Worm (Caenorhabditis elegans) whole organism, L1 larva: ENCODE data around the gene lin-3.

Experiments
- C16A3.4 ChIP-seq: fragments of 150-350 bp; optimal IDR thresholded peaks from 2 replicates; lab custom pipeline; 2014; ENCODE audit warnings: missing biosample characterization, missing genetic modification characterization
- C34B4.2 ChIP-seq: sonication (generic microtip); optimal IDR thresholded peaks from 2 replicates; lab custom pipeline; 2017; ENCODE audit warnings: mild to moderate bottlenecking, missing genetic modification characterization, missing compliant biosample characterization
- alr-1 ChIP-seq: fragments of 200-800 bp; sonication (Bioruptor generic); optimal IDR thresholded peaks from 2 replicates; lab custom pipeline; 2018; ENCODE audit warnings: borderline replicate concordance, mild to moderate bottlenecking, missing genetic modification characterization, missing compliant biosample characterization
- aly-2 ChIP-seq: fragments of 150-350 bp; optimal IDR thresholded peaks from 2 replicates; lab custom pipeline; 2014; ENCODE audit warnings: missing biosample characterization, missing genetic modification characterization
- blmp-1 ChIP-seq: fragments of 150-350 bp; optimal IDR thresholded peaks from 2 replicates; lab custom pipeline; 2014; ENCODE audit warnings: missing biosample characterization, missing genetic modification characterization
- ceh-63 ChIP-seq: fragments of 200-800 bp; sonication (Bioruptor generic); optimal IDR thresholded peaks from 2 replicates; lab custom pipeline; 2018; ENCODE audit warnings: mild to moderate bottlenecking, missing genetic modification characterization, missing compliant biosample characterization
- ceh-82 ChIP-seq, 3 experiments: fragments of 150-350 bp in 1 of 3; sonication (generic microtip) in 2 of 3; optimal IDR thresholded peaks; 2 replicates each; lab custom pipeline; 2014 to 2017; ENCODE audit warnings: missing biosample characterization in 3 of 3, missing genetic modification characterization in 3 of 3
- ceh-90 ChIP-seq: sonication (generic microtip); optimal IDR thresholded peaks from 2 replicates; lab custom pipeline; 2016; ENCODE audit warnings: missing genetic modification characterization, missing compliant biosample characterization
- dsc-1 ChIP-seq: sonication (generic microtip); optimal IDR thresholded peaks from 2 replicates; lab custom pipeline; 2016; ENCODE audit warnings: mild to moderate bottlenecking, missing genetic modification characterization, missing compliant biosample characterization
- efl-1 ChIP-seq, 4 experiments: fragments of 150-350 bp; optimal IDR thresholded peaks in 3 of 4; peaks in 1 of 4; 1 replicate in 1 of 4; 2 replicates in 3 of 4; lab custom pipeline; 2014; ENCODE audit warnings: missing biosample characterization in 2 of 4, missing genetic modification characterization in 2 of 4, missing genetic modification reagents in 2 of 4
- efl-3 ChIP-seq: fragments of 200-800 bp; sonication (Bioruptor generic); optimal IDR thresholded peaks from 2 replicates; lab custom pipeline; 2018; ENCODE audit warnings: mild to moderate bottlenecking, missing genetic modification characterization, missing compliant biosample characterization
- egl-27 ChIP-seq, 2 experiments: fragments of 150-350 bp in 1 of 2; sonication (generic microtip); optimal IDR thresholded peaks; 3 replicates each; lab custom pipeline; 2017 to 2018; ENCODE audit warnings: missing biosample characterization in 2 of 2, missing genetic modification characterization in 2 of 2, missing genetic modification reagents in 2 of 2
- elt-2 ChIP-seq: sonication (generic microtip); optimal IDR thresholded peaks from 2 replicates; lab custom pipeline; 2016; ENCODE audit warnings: missing genetic modification characterization, mild to moderate bottlenecking, inconsistent platforms, missing compliant biosample characterization, missing genetic modification reagents
- fkh-4 ChIP-seq: sonication (generic microtip); optimal IDR thresholded peaks from 2 replicates; lab custom pipeline; 2016; ENCODE audit warnings: missing compliant biosample characterization, missing genetic modification characterization, borderline replicate concordance
- fkh-8 ChIP-seq: sonication (generic microtip); optimal IDR thresholded peaks from 2 replicates; lab custom pipeline; 2016; ENCODE audit warnings: mild to moderate bottlenecking, missing genetic modification characterization, missing compliant biosample characterization
- grh-1 ChIP-seq: fragments of 200-800 bp; sonication (Bioruptor generic); IDR thresholded peaks from 2 replicates; pipeline ENCODE4 v1.3.6; 2022; ENCODE audit warnings: missing genetic modification reagents, missing genetic modification characterization, missing compliant biosample characterization
- hlh-4 ChIP-seq: sonication (generic microtip); optimal IDR thresholded peaks from 2 replicates; lab custom pipeline; 2016; ENCODE audit warnings: mild to moderate bottlenecking, missing genetic modification characterization, missing compliant biosample characterization
- hpl-2 ChIP-seq: fragments of 150-350 bp; optimal IDR thresholded peaks from 2 replicates; lab custom pipeline; 2014; ENCODE audit warnings: missing biosample characterization, missing genetic modification reagents, missing genetic modification characterization
- irx-1 ChIP-seq: sonication (generic microtip); optimal IDR thresholded peaks from 2 replicates; lab custom pipeline; 2016; ENCODE audit warnings: missing genetic modification characterization, missing compliant biosample characterization
- jun-1 ChIP-seq: fragments of 150-350 bp; optimal IDR thresholded peaks from 2 replicates; lab custom pipeline; 2014; ENCODE audit warnings: missing biosample characterization, missing genetic modification reagents, missing genetic modification characterization
- lin-13 ChIP-seq: fragments of 150-350 bp; optimal IDR thresholded peaks from 2 replicates; lab custom pipeline; 2014; ENCODE audit warnings: missing biosample characterization, missing genetic modification reagents, missing genetic modification characterization
- lin-14 ChIP-seq: fragments of 200-800 bp; sonication (Bioruptor generic); optimal IDR thresholded peaks from 2 replicates; lab custom pipeline; 2018; ENCODE audit warnings: mild to moderate bottlenecking, missing genetic modification characterization, moderate library complexity, missing compliant biosample characterization
- lin-15B ChIP-seq: fragments of 150-350 bp; sonication (generic microtip); optimal IDR thresholded peaks from 3 replicates; lab custom pipeline; 2014; ENCODE audit warnings: missing biosample characterization, missing genetic modification characterization
- lin-39 ChIP-seq: fragments of 150-350 bp; optimal IDR thresholded peaks from 2 replicates; lab custom pipeline; 2014; ENCODE audit warnings: missing biosample characterization, missing genetic modification reagents, missing genetic modification characterization
- lsy-2 ChIP-seq, 2 experiments: fragments of 150-350 bp; optimal IDR thresholded peaks; 2 replicates each; lab custom pipeline; 2014; ENCODE audit warnings: missing biosample characterization in 2 of 2, missing genetic modification characterization in 2 of 2
- mab-9 ChIP-seq: fragments of 200-800 bp; sonication (Bioruptor generic); IDR thresholded peaks from 2 replicates; pipeline ENCODE4 v1.3.6; 2022; ENCODE audit warnings: missing genetic modification reagents, missing genetic modification characterization, missing compliant biosample characterization
- mdl-1 ChIP-seq, 2 experiments: fragments of 150-350 bp; optimal IDR thresholded peaks; 2 replicates each; lab custom pipeline; 2014 to 2017; ENCODE audit warnings: missing biosample characterization in 2 of 2, missing genetic modification characterization in 2 of 2, inconsistent platforms in 1 of 2
- mep-1 ChIP-seq: fragments of 150-350 bp; optimal IDR thresholded peaks from 2 replicates; lab custom pipeline; 2014; ENCODE audit warnings: missing biosample characterization, missing genetic modification characterization
- nhr-12 ChIP-seq: sonication (generic microtip); optimal IDR thresholded peaks from 2 replicates; lab custom pipeline; 2017; ENCODE audit warnings: missing biosample characterization, missing genetic modification characterization
- nhr-19 ChIP-seq: fragments of 200-800 bp; sonication (Bioruptor generic); conservative IDR thresholded peaks from 2 replicates; pipeline ENCODE4 v1.3.6; 2022; ENCODE audit warnings: missing genetic modification characterization, missing compliant biosample characterization
- nhr-20 ChIP-seq: sonication (generic microtip); optimal IDR thresholded peaks from 2 replicates; lab custom pipeline; 2016; ENCODE audit warnings: mild to moderate bottlenecking, missing genetic modification characterization, missing compliant biosample characterization
- nhr-237 ChIP-seq: fragments of 150-350 bp; optimal IDR thresholded peaks from 2 replicates; lab custom pipeline; 2014; ENCODE audit warnings: missing biosample characterization, missing genetic modification characterization
- nhr-28 ChIP-seq: fragments of 150-350 bp; optimal IDR thresholded peaks from 2 replicates; lab custom pipeline; 2014; ENCODE audit warnings: missing biosample characterization, missing genetic modification characterization
- nhr-84 ChIP-seq: sonication (generic microtip); optimal IDR thresholded peaks from 2 replicates; lab custom pipeline; 2017; ENCODE audit warnings: missing biosample characterization, missing genetic modification characterization
- nhr-85 ChIP-seq: sonication (generic microtip); peaks from one replicate; lab custom pipeline; 2016; ENCODE audit warnings: missing genetic modification characterization, inconsistent platforms, missing compliant biosample characterization
- rnt-1 ChIP-seq: sonication (generic microtip); optimal IDR thresholded peaks from 2 replicates; lab custom pipeline; 2016; ENCODE audit warnings: mild to moderate bottlenecking, missing genetic modification characterization, moderate library complexity, missing compliant biosample characterization
- skn-1 ChIP-seq: fragments of 150-350 bp; optimal IDR thresholded peaks from 2 replicates; lab custom pipeline; 2014; ENCODE audit warnings: missing biosample characterization, missing genetic modification characterization
- snpc-4 ChIP-seq: fragments of 150-350 bp; optimal IDR thresholded peaks from 2 replicates; lab custom pipeline; 2014; ENCODE audit warnings: missing biosample characterization, missing genetic modification characterization
- sox-4 ChIP-seq: sonication (generic microtip); optimal IDR thresholded peaks from 2 replicates; lab custom pipeline; 2016; ENCODE audit warnings: missing genetic modification characterization, missing compliant biosample characterization
- sptf-1 ChIP-seq: fragments of 150-350 bp; optimal IDR thresholded peaks from 2 replicates; lab custom pipeline; 2014; ENCODE audit warnings: missing biosample characterization, missing genetic modification characterization
- sup-37 ChIP-seq: fragments of 200-800 bp; sonication (Bioruptor generic); optimal IDR thresholded peaks from 2 replicates; lab custom pipeline; 2018; ENCODE audit warnings: mild to moderate bottlenecking, missing genetic modification characterization, missing compliant biosample characterization
- swsn-7 ChIP-seq: sonication (generic microtip); optimal IDR thresholded peaks from 2 replicates; lab custom pipeline; 2016; ENCODE audit warnings: missing genetic modification characterization, missing compliant biosample characterization
- tlp-1 ChIP-seq: fragments of 150-350 bp; optimal IDR thresholded peaks from 2 replicates; lab custom pipeline; 2014; ENCODE audit warnings: missing biosample characterization, missing genetic modification characterization
- unc-130 ChIP-seq: fragments of 150-350 bp; optimal IDR thresholded peaks from 2 replicates; lab custom pipeline; 2017; ENCODE audit warnings: missing biosample characterization, missing genetic modification characterization, inconsistent platforms
- unc-30 ChIP-seq: sonication (generic microtip); optimal IDR thresholded peaks from 2 replicates; lab custom pipeline; 2017; ENCODE audit warnings: missing biosample characterization, missing genetic modification characterization
- unc-98 ChIP-seq: fragments of 200-800 bp; sonication (Bioruptor generic); IDR thresholded peaks from 2 replicates; pipeline ENCODE4 v1.3.6; 2022; ENCODE audit warnings: missing genetic modification characterization, missing compliant biosample characterization
- vab-15 ChIP-seq: sonication (generic microtip); optimal IDR thresholded peaks from 2 replicates; lab custom pipeline; 2017; ENCODE audit warnings: missing genotype, mild to moderate bottlenecking, missing genetic modification characterization, missing compliant biosample characterization
- xbp-1 ChIP-seq: sonication (generic microtip); optimal IDR thresholded peaks from 2 replicates; lab custom pipeline; 2016; ENCODE audit warnings: missing genetic modification characterization, missing compliant biosample characterization
- zip-4 ChIP-seq: fragments of 200-800 bp; sonication (Bioruptor generic); optimal IDR thresholded peaks from 2 replicates; lab custom pipeline; 2018; ENCODE audit warnings: mild to moderate bottlenecking, missing genetic modification characterization, moderate library complexity, missing compliant biosample characterization

Gene lin-3

ce11 chrIV:11026648-11027047, 27.5 kb upstream of the lin-3 start (continued):
- TF ChIP-seq egl-27 (tag; optimal IDR thresholded peaks at IDR 0.05; lab: Kevin White, UChicago) (no peak), zip-4 (GFP tag; lab: Kevin White, UChicago) (no peak), lin-39 (tag; lab: Kevin White, UChicago) (no peak), efl-1 (optimal IDR thresholded peaks at IDR 0.05; lab: Kevin White, UChicago) (peak in 1 of 2 experiments; percentile 26), efl-1 (GFP tag; optimal IDR thresholded peaks at IDR 0.05 in 1 of 2; lab: Kevin White, UChicago) (peak in 1 of 2 experiments; percentile 45), unc-130 (no peak), vab-15 (no peak), C34B4.2 (no peak), dsc-1 (tag; lab: Kevin White, UChicago) (peak; percentile 38), elt-2 (tag; lab: Kevin White, UChicago) (no peak), hlh-4 (tag; lab: Kevin White, UChicago) (no peak), C16A3.4 (tag; lab: Kevin White, UChicago) (peak; percentile 8), hpl-2 (no peak), sox-4 (tag; lab: Kevin White, UChicago) (no peak), rnt-1 (tag; lab: Kevin White, UChicago) (peak; percentile 32), nhr-28 (tag; lab: Kevin White, UChicago) (no peak), jun-1 (tag; lab: Kevin White, UChicago) (no peak), ceh-82 (tag; optimal IDR thresholded peaks at IDR 0.05; lab: Kevin White, UChicago) (no peak), fkh-4 (tag; lab: Kevin White, UChicago) (peak; percentile 14), lsy-2 (tag; optimal IDR thresholded peaks at IDR 0.05; lab: Kevin White, UChicago) (peak; percentile 59 to 69), lin-15B (tag; lab: Kevin White, UChicago) (peak; percentile 6), ceh-90 (no peak), sup-37 (GFP tag; lab: Kevin White, UChicago) (no peak), nhr-85 (no peak), unc-98 (GFP tag; lab: Robert Waterston, UW) (no peak), tlp-1 (tag; lab: Kevin White, UChicago) (no peak), nhr-12 (tag; lab: Kevin White, UChicago) (no peak), lin-14 (peak; percentile 51), irx-1 (no peak), swsn-7 (tag; lab: Kevin White, UChicago) (peak; percentile 66), blmp-1 (tag; lab: Kevin White, UChicago) (no peak), lin-13 (GFP tag; lab: Kevin White, UChicago) (peak; percentile 60), nhr-237 (tag; lab: Kevin White, UChicago) (no peak), mab-9 (GFP tag; lab: Robert Waterston, UW) (no peak), mdl-1 (tag; optimal IDR thresholded peaks at IDR 0.05; lab: Kevin White, UChicago) (no peak), nhr-20 (tag; lab: Kevin White, UChicago) (peak; percentile 67), nhr-84 (no peak), sptf-1 (tag; lab: Kevin White, UChicago) (no peak), alr-1 (tag; lab: Kevin White, UChicago) (no peak), grh-1 (no peak), fkh-8 (tag; lab: Kevin White, UChicago) (peak; percentile 49), mep-1 (tag; lab: Kevin White, UChicago) (peak; percentile 75), skn-1 (tag; lab: Kevin White, UChicago) (no peak), efl-3 (GFP tag; lab: Kevin White, UChicago) (no peak), snpc-4 (tag; lab: Kevin White, UChicago) (no peak), aly-2 (tag; lab: Kevin White, UChicago) (no peak), ceh-63 (no peak), unc-30 (tag; lab: Kevin White, UChicago) (no peak), xbp-1 (peak; percentile 62), nhr-19 (GFP tag; lab: Robert Waterston, UW) (peak; percentile 45)
